Fruit fly (Drosophila melanogaster) whole organism, pupa: Measurements from ENCODE around the gene ND-13B.

Source experiments
- CG15710 ChIP-seq: fragments of 200-800 bp; sonication (Bioruptor generic); optimal IDR thresholded peaks from 2 replicates; lab custom pipeline; 2018; ENCODE audit warnings: missing biosample characterization, mild to moderate bottlenecking, missing genetic modification characterization, moderate library complexity
- CG32121 ChIP-seq: fragments of 200-800 bp; sonication (Bioruptor generic); IDR thresholded peaks from 2 replicates; pipeline ENCODE4 v1.3.6; 2022; ENCODE audit warnings: missing biosample characterization, missing genetic modification characterization
- CG34367 ChIP-seq: fragments of 200-800 bp; sonication (Bioruptor generic); optimal IDR thresholded peaks from 2 replicates; lab custom pipeline; 2018; ENCODE audit warnings: missing biosample characterization, mild to moderate bottlenecking, missing genetic modification characterization
- CG8301 ChIP-seq: fragments of 200-800 bp; sonication (Bioruptor generic); optimal IDR thresholded peaks from 2 replicates; lab custom pipeline; 2018; ENCODE audit warnings: missing biosample characterization, mild to moderate bottlenecking, missing genetic modification characterization
- Pif1B ChIP-seq: fragments of 200-800 bp; sonication (Bioruptor generic); optimal IDR thresholded peaks from 3 replicates; lab custom pipeline; 2016; ENCODE audit warnings: missing biosample characterization, missing genetic modification characterization

DNA sequence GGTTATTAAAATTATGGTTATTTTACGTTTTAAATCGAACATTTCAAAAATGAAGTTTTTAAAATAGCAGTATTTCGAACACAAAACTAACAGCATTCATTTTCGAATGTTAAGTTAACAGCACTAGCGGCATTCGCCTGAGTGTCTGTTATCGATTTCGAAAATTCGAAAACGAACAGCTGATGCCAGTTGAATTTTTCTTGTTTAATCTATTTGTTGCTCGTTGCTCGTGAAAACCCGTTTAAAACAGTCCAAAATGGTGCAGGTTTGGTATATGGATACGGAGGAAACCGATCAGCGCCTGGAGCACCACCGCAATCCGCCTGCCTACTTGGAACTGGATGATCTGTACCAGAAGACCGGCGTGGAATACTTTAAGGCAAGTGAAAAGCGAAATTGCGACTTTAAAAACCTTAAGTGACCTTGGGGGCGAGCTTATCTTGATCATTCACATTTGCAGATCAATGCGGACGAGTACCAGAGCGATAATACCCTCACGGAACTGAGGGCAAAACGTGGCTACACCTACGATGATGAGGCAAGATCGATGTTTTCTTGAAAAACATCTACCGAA is 30.6 kb downstream of the ND-13B start, which contains the start of gene Adi1:
- no peak for TF ChIP-seq CG8301
- TF ChIP-seq CG32121: no peak
- TF ChIP-seq CG15710: no peak
- no peak for TF ChIP-seq CG34367 (tag; lab: Kevin White, UChicago)
- TF ChIP-seq Pif1B (GFP tag; lab: Kevin White, UChicago): no peak
